Fruit fly (Drosophila melanogaster) whole organism, prepupa: Measurements from ENCODE around the gene Nepl15.
A peak's percentile ranks its signal among the peaks of the same experiment; 100 is the strongest.

ENCODE experiments used
- Blimp-1 ChIP-seq: fragments of 200-800 bp; sonication (Bioruptor generic); optimal IDR thresholded peaks from 3 replicates; lab custom pipeline; 2017; ENCODE audit warnings: missing biosample characterization, missing genetic modification characterization, mild to moderate bottlenecking, moderate library complexity, missing genetic modification reagents
- CG10669 ChIP-seq: fragments of 200-800 bp; sonication (Bioruptor generic); optimal IDR thresholded peaks from 3 replicates; lab custom pipeline; 2018; ENCODE audit warnings: missing biosample characterization, mild to moderate bottlenecking, missing genetic modification characterization, moderate library complexity
- CG11762 ChIP-seq: fragments of 200-800 bp; sonication (Bioruptor generic); optimal IDR thresholded peaks from 3 replicates; lab custom pipeline; 2016; ENCODE audit warnings: missing biosample characterization, missing genetic modification characterization; ENCODE audit not compliant: insufficient read depth
- CG15336 ChIP-seq: fragments of 200-800 bp; sonication (Bioruptor generic); IDR thresholded peaks from 2 replicates; pipeline ENCODE4 v1.3.6; 2022; ENCODE audit warnings: missing biosample characterization, missing genetic modification characterization
- CG16779 ChIP-seq: fragments of 200-800 bp; sonication (Bioruptor generic); optimal IDR thresholded peaks from 3 replicates; lab custom pipeline; 2017; ENCODE audit warnings: missing biosample characterization, mild to moderate bottlenecking, missing genetic modification characterization
- CG31627 ChIP-seq: fragments of 200-800 bp; sonication (Bioruptor generic); optimal IDR thresholded peaks from 3 replicates; lab custom pipeline; 2016; ENCODE audit warnings: missing biosample characterization, missing genetic modification characterization
- CG32006 ChIP-seq: fragments of 200-800 bp; sonication (Bioruptor generic); optimal IDR thresholded peaks from 3 replicates; lab custom pipeline; 2017; ENCODE audit warnings: missing biosample characterization, mild to moderate bottlenecking, missing genetic modification characterization
- CG34406 ChIP-seq: fragments of 200-800 bp; sonication (Bioruptor generic); optimal IDR thresholded peaks from 3 replicates; lab custom pipeline; 2016; ENCODE audit warnings: missing biosample characterization, missing genetic modification characterization
- CG3919 ChIP-seq: fragments of 200-800 bp; sonication (Bioruptor generic); optimal IDR thresholded peaks from 3 replicates; lab custom pipeline; 2016; ENCODE audit warnings: missing biosample characterization, missing genetic modification characterization
- CG6163 ChIP-seq: fragments of 200-800 bp; sonication (Bioruptor generic); IDR thresholded peaks from 3 replicates; pipeline ENCODE4 v1.3.6; 2022; ENCODE audit warnings: missing biosample characterization, missing genetic modification characterization
- CG6276 ChIP-seq: fragments of 200-800 bp; sonication (Bioruptor generic); optimal IDR thresholded peaks from 2 replicates; lab custom pipeline; 2017; ENCODE audit warnings: missing biosample characterization, mild to moderate bottlenecking, missing genetic modification characterization
- CG6792 ChIP-seq: fragments of 200-800 bp; sonication (Bioruptor generic); optimal IDR thresholded peaks from 3 replicates; lab custom pipeline; 2016; ENCODE audit warnings: missing biosample characterization, missing genetic modification characterization
- CG6854 ChIP-seq: fragments of 200-800 bp; sonication (Bioruptor generic); optimal IDR thresholded peaks from 2 replicates; lab custom pipeline; 2017; ENCODE audit warnings: missing biosample characterization, mild to moderate bottlenecking, missing genetic modification characterization
- CG7368 ChIP-seq: fragments of 200-800 bp; sonication (Bioruptor generic); optimal IDR thresholded peaks from 3 replicates; lab custom pipeline; 2016; ENCODE audit warnings: missing biosample characterization, missing genetic modification characterization
- CG8119 ChIP-seq: fragments of 200-800 bp; sonication (Bioruptor generic); IDR thresholded peaks from 3 replicates; pipeline ENCODE4 v1.3.6; 2022; ENCODE audit warnings: missing biosample characterization, missing genetic modification characterization
- CG9139 ChIP-seq: fragments of 200-800 bp; sonication (Bioruptor generic); optimal IDR thresholded peaks from 3 replicates; lab custom pipeline; 2017; ENCODE audit warnings: missing biosample characterization, mild to moderate bottlenecking, missing genetic modification characterization
- Eip75B ChIP-seq: fragments of 200-800 bp; sonication (Bioruptor generic); optimal IDR thresholded peaks from 3 replicates; lab custom pipeline; 2016; ENCODE audit warnings: missing biosample characterization, missing genetic modification characterization
- Eip78C ChIP-seq: fragments of 200-800 bp; sonication (Bioruptor generic); peaks from one replicate; lab custom pipeline; 2016; ENCODE audit warnings: missing biosample characterization, missing genetic modification characterization
- Eip93F ChIP-seq: fragments of 200-800 bp; sonication (Bioruptor generic); optimal IDR thresholded peaks from 2 replicates; lab custom pipeline; 2016; ENCODE audit warnings: missing biosample characterization, mild to moderate bottlenecking, missing genetic modification characterization
- Ets21C ChIP-seq: fragments of 200-800 bp; sonication (Bioruptor generic); optimal IDR thresholded peaks from 3 replicates; lab custom pipeline; 2016; ENCODE audit warnings: missing biosample characterization, missing genetic modification characterization
- Ets96B ChIP-seq: fragments of 200-800 bp; optimal IDR thresholded peaks from 2 replicates; lab custom pipeline; 2019; ENCODE audit warnings: missing biosample characterization, mild to moderate bottlenecking, missing genetic modification characterization, moderate library complexity
- Gug ChIP-seq: fragments of 200-800 bp; sonication (Bioruptor generic); IDR thresholded peaks from 2 replicates; pipeline ENCODE4 v1.3.6; 2022; ENCODE audit warnings: missing biosample characterization, missing genetic modification characterization
- Hr38 ChIP-seq: sonication (Bioruptor generic); optimal IDR thresholded peaks from 2 replicates; lab custom pipeline; 2016; ENCODE audit warnings: missing biosample characterization, missing genetic modification characterization
- Hr39 ChIP-seq: fragments of 200-800 bp; sonication (Bioruptor generic); optimal IDR thresholded peaks from 2 replicates; lab custom pipeline; 2016; ENCODE audit warnings: missing biosample characterization, missing genetic modification characterization
- Hr4 ChIP-seq: fragments of 200-800 bp; sonication (Bioruptor generic); optimal IDR thresholded peaks from 3 replicates; lab custom pipeline; 2016; ENCODE audit warnings: missing biosample characterization, missing genetic modification characterization
- Lpt ChIP-seq: fragments of 200-800 bp; sonication (Bioruptor generic); optimal IDR thresholded peaks from 3 replicates; lab custom pipeline; 2016; ENCODE audit warnings: missing biosample characterization, missing genetic modification characterization
- Met ChIP-seq: fragments of 200-800 bp; sonication (Bioruptor generic); optimal IDR thresholded peaks from 3 replicates; lab custom pipeline; 2016; ENCODE audit warnings: missing biosample characterization, missing genetic modification characterization
- Sox102F ChIP-seq: fragments of 200-800 bp; sonication (Bioruptor generic); optimal IDR thresholded peaks from 2 replicates; lab custom pipeline; 2016; ENCODE audit warnings: missing biosample characterization, mild to moderate bottlenecking, missing genetic modification characterization
- Sox14 ChIP-seq: fragments of 200-800 bp; sonication (Bioruptor generic); optimal IDR thresholded peaks from 3 replicates; lab custom pipeline; 2016; ENCODE audit warnings: missing biosample characterization, missing genetic modification characterization
- achi ChIP-seq: fragments of 200-800 bp; sonication (Bioruptor generic); optimal IDR thresholded peaks from 3 replicates; lab custom pipeline; 2016; ENCODE audit warnings: missing biosample characterization, missing genetic modification characterization
- acj6 ChIP-seq: fragments of 200-800 bp; sonication (Bioruptor generic); optimal IDR thresholded peaks from 3 replicates; lab custom pipeline; 2016; ENCODE audit warnings: missing biosample characterization, missing genetic modification characterization
- cyc ChIP-seq: fragments of 200-800 bp; sonication (Bioruptor generic); optimal IDR thresholded peaks from 3 replicates; lab custom pipeline; 2016; ENCODE audit warnings: missing biosample characterization, missing genetic modification characterization
- dsx ChIP-seq: fragments of 200-800 bp; optimal IDR thresholded peaks from 3 replicates; lab custom pipeline; 2019; ENCODE audit warnings: missing biosample characterization, mild to moderate bottlenecking, missing genetic modification characterization, moderate library complexity; ENCODE audit not compliant: poor library complexity, severe bottlenecking
- eg ChIP-seq: fragments of 200-800 bp; sonication (Bioruptor generic); IDR thresholded peaks from 3 replicates; pipeline ENCODE4 v1.3.6; 2022; ENCODE audit warnings: missing biosample characterization, missing genetic modification characterization
- fd85E ChIP-seq: fragments of 200-800 bp; sonication (Bioruptor generic); optimal IDR thresholded peaks from 3 replicates; lab custom pipeline; 2016; ENCODE audit warnings: missing biosample characterization, missing genetic modification characterization
- fkh ChIP-seq: fragments of 200-800 bp; sonication (Bioruptor generic); optimal IDR thresholded peaks from 3 replicates; lab custom pipeline; 2017; ENCODE audit warnings: missing biosample characterization, mild to moderate bottlenecking, missing genetic modification characterization, moderate library complexity
- lz ChIP-seq: fragments of 200-800 bp; sonication (Bioruptor generic); optimal IDR thresholded peaks from 3 replicates; lab custom pipeline; 2016; ENCODE audit warnings: missing biosample characterization, missing genetic modification characterization
- net ChIP-seq: fragments of 200-800 bp; sonication (Bioruptor generic); optimal IDR thresholded peaks from 3 replicates; lab custom pipeline; 2016; ENCODE audit warnings: missing biosample characterization, missing genetic modification characterization
- salr ChIP-seq, 2 experiments: fragments of 200-800 bp; sonication (Bioruptor generic); optimal IDR thresholded peaks; 3 replicates each; lab custom pipeline; 2016 to 2018; ENCODE audit warnings: missing biosample characterization in 2 of 2, missing genetic modification characterization in 2 of 2, mild to moderate bottlenecking in 1 of 2
- svp ChIP-seq: fragments of 200-800 bp; sonication (Bioruptor generic); peaks from one replicate; lab custom pipeline; 2016; ENCODE audit warnings: missing biosample characterization, missing genetic modification characterization

The Nepl15 gene

dm6 chr3R:22803655-22804341 is 37.8 kb upstream of the Nepl15 start, which contains the start of gene CG7031:
Gene CG7031, plus strand, starts transcription at chr3R:22804291.
- TF ChIP-seq CG6163 (0 out of 3 replicates have a peak, but pooled peaks have one; percentile 30), Lpt (peak; percentile 7), Gug (GFP tag; lab: Robert Waterston, UW) (no peak), Eip78C (GFP tag; lab: Kevin White, UChicago) (peak; percentile 58), CG11762 (GFP tag; lab: Kevin White, UChicago) (no peak), CG32006 (GFP tag; lab: Kevin White, UChicago) (peak; percentile 15), Hr39 (GFP tag; lab: Kevin White, UChicago) (no peak), Hr4 (GFP tag; lab: Kevin White, UChicago) (peak; percentile 51), eg (peak; percentile 39; the same call in 1 of the 3 replicates)

- TF ChIP-seq CG6163 (no peak), svp (peak; percentile 27), salr (GFP tag; optimal IDR thresholded peaks at IDR 0.05; lab: Kevin White, UChicago) (no peak), Hr4 (GFP tag; lab: Kevin White, UChicago) (no peak)
These were observed 28.0 kb upstream of the Nepl15 start for dm6 chr3R:22793953-22794352.

dm6 chr3R:22789106-22789505 is 23.1 kb upstream of the Nepl15 start:
- TF ChIP-seq CG31627 (GFP tag; lab: Kevin White, UChicago) (no peak), Sox102F (GFP tag; lab: Kevin White, UChicago) (no peak), CG6163 (no peak), CG32006 (GFP tag; lab: Kevin White, UChicago) (no peak), salr (GFP tag; optimal IDR thresholded peaks at IDR 0.05; lab: Kevin White, UChicago) (no peak), CG8119 (GFP tag; lab: Robert Waterston, UW) (no peak)

dm6 chr3R:22784674-22785316 is 18.8 kb upstream of the Nepl15 start:
- TF ChIP-seq eg (no peak), CG3919 (GFP tag; lab: Kevin White, UChicago) (peak; percentile 79)

dm6 chr3R:22781412-22781811 is 15.4 kb upstream of the Nepl15 start:
- TF ChIP-seq Blimp-1 (GFP tag; lab: Kevin White, UChicago) = no peak
- peak; percentile 86 for TF ChIP-seq CG6163
- TF ChIP-seq CG6854 (GFP tag; lab: Kevin White, UChicago) = peak; percentile 58
- peak; percentile 79 for TF ChIP-seq fd85E (GFP tag; lab: Kevin White, UChicago)
- no peak for TF ChIP-seq fkh
- TF ChIP-seq CG10669 (GFP tag; lab: Kevin White, UChicago) = no peak
- peak; percentile 49 for TF ChIP-seq CG9139 (GFP tag; lab: Kevin White, UChicago)
- peak; percentile 78; the same call in 2 of the 3 replicates for TF ChIP-seq eg
- TF ChIP-seq Ets96B = peak; percentile 7
- no peak for TF ChIP-seq CG7368
- TF ChIP-seq acj6 = no peak
- TF ChIP-seq CG6276 (GFP tag; lab: Kevin White, UChicago) = peak; percentile 54
- peak; percentile 87 for TF ChIP-seq Eip93F (GFP tag; lab: Kevin White, UChicago)
- TF ChIP-seq CG31627 (GFP tag; lab: Kevin White, UChicago) = no peak
- peak; percentile 71 for TF ChIP-seq dsx (GFP tag; lab: Kevin White, UChicago)
- TF ChIP-seq Gug (GFP tag; lab: Robert Waterston, UW) = peak; percentile 45; the same call in 1 of the 2 replicates
- no peak for TF ChIP-seq CG11762 (GFP tag; lab: Kevin White, UChicago)
- peak; percentile 76 for TF ChIP-seq Eip78C (GFP tag; lab: Kevin White, UChicago)
- peak; percentile 7 for TF ChIP-seq CG6792 (GFP tag; lab: Kevin White, UChicago)
- TF ChIP-seq CG16779 (tag; lab: Kevin White, UChicago) = peak; percentile 22
- TF ChIP-seq Hr38 (GFP tag; lab: Kevin White, UChicago) = no peak
- TF ChIP-seq lz (GFP tag; lab: Kevin White, UChicago) = no peak
- TF ChIP-seq cyc (GFP tag; lab: Kevin White, UChicago) = no peak
- no peak for TF ChIP-seq Met (GFP tag; lab: Kevin White, UChicago)
- TF ChIP-seq achi (GFP tag; lab: Kevin White, UChicago) = peak; percentile 32
- peak; percentile 16 for TF ChIP-seq CG34406
- TF ChIP-seq CG8119 (GFP tag; lab: Robert Waterston, UW) = peak; percentile 73
- peak; percentile 6 for TF ChIP-seq Eip75B (GFP tag; lab: Kevin White, UChicago)
- TF ChIP-seq Hr39 (GFP tag; lab: Kevin White, UChicago) = no peak
- TF ChIP-seq Sox14 (GFP tag; lab: Kevin White, UChicago) = peak; percentile 35
- TF ChIP-seq Ets21C (GFP tag; lab: Kevin White, UChicago) = no peak
- peak; percentile 79 for TF ChIP-seq CG15336 (GFP tag; lab: Robert Waterston, UW)
- TF ChIP-seq Lpt = peak; percentile 25
- TF ChIP-seq net = peak; percentile 51
